Comparison of ENCODE assay signal across 1 fruit fly cellular context in genomic region chr2L:4837772-4838397, dm6.
TF ChIP-seq lines count a peak whose summit lies in the region.

Gene tank (minus strand): TSS chr2L:4837999.
Gene CG12194 (plus strand): TSS chr2L:4838347.

TF ChIP-seq in whole organism, embryonic, 481 proteins besides CTCF, POLR2A, EP300 and RAD21 (continued from another document and continues in another):
- peak; percentile 99 for TF ChIP-seq CG12942 (GFP tag; optimal IDR thresholded peaks at IDR 0.05; lab: Kevin White, UChicago)
- TF ChIP-seq CG17829 (tag; optimal IDR thresholded peaks at IDR 0.05; lab: Kevin White, UChicago): peak; percentile 98
- TF ChIP-seq CG4707 (GFP tag; optimal IDR thresholded peaks at IDR 0.05; lab: Kevin White, UChicago): peak; percentile 96
- TF ChIP-seq crol (GFP tag; IDR thresholded peaks at IDR 0.05; lab: Robert Waterston, UW): peak; percentile 87
- TF ChIP-seq pzg (GFP tag; optimal IDR thresholded peaks at IDR 0.05; lab: Kevin White, UChicago): peak; percentile 87
- TF ChIP-seq D19B (GFP tag; optimal IDR thresholded peaks at IDR 0.05; lab: Kevin White, UChicago): peak; percentile 95
- TF ChIP-seq Sox100B (GFP tag; optimal IDR thresholded peaks at IDR 0.05; lab: Kevin White, UChicago): peak; percentile 92
- peak; percentile 99 for TF ChIP-seq PHDP (tag; optimal IDR thresholded peaks at IDR 0.05; lab: Kevin White, UChicago)
- peak; percentile 99 for TF ChIP-seq Six4 (GFP tag; optimal IDR thresholded peaks at IDR 0.05; lab: Kevin White, UChicago)
- TF ChIP-seq jumu (GFP tag; optimal IDR thresholded peaks at IDR 0.05; lab: Kevin White, UChicago): peak; percentile 99
- TF ChIP-seq Dp (GFP tag; optimal IDR thresholded peaks at IDR 0.05; lab: Kevin White, UChicago): peak; percentile 42
- peak; percentile 99 for TF ChIP-seq CG10979 (tag; optimal IDR thresholded peaks at IDR 0.05; lab: Kevin White, UChicago)
- peak; percentile 95 for TF ChIP-seq scrt (GFP tag; optimal IDR thresholded peaks at IDR 0.05; lab: Kevin White, UChicago)
- TF ChIP-seq CG33557 (GFP tag; optimal IDR thresholded peaks at IDR 0.05; lab: Kevin White, UChicago): peak; percentile 82
- TF ChIP-seq Oaz (GFP tag; IDR thresholded peaks at IDR 0.05; lab: Robert Waterston, UW): peak; percentile 98
- peak; percentile 99 for TF ChIP-seq Atf3 (GFP tag; optimal IDR thresholded peaks at IDR 0.05; lab: Kevin White, UChicago)
- peak; percentile 98 for TF ChIP-seq rib (GFP tag; IDR thresholded peaks at IDR 0.05; lab: Robert Waterston, UW)
- peak; percentile 99 for TF ChIP-seq CG4730 (GFP tag; IDR thresholded peaks at IDR 0.05; lab: Robert Waterston, UW)
- peak; percentile 99 for TF ChIP-seq esg (GFP tag; conservative IDR thresholded peaks at IDR 0.05; lab: Robert Waterston, UW)
- peak; percentile 92 for TF ChIP-seq fd102C (GFP tag; optimal IDR thresholded peaks at IDR 0.05; lab: Kevin White, UChicago)
- peak; percentile 99 for TF ChIP-seq Atf6 (GFP tag; IDR thresholded peaks at IDR 0.05; lab: Robert Waterston, UW)
- peak; percentile 98 for TF ChIP-seq Spps (tag; optimal IDR thresholded peaks at IDR 0.05; lab: Kevin White, UChicago)
- peak; percentile 91 for TF ChIP-seq E2f2 (GFP tag; IDR thresholded peaks at IDR 0.05; lab: Robert Waterston, UW)
- TF ChIP-seq Rfx (GFP tag; IDR thresholded peaks at IDR 0.05; lab: Robert Waterston, UW): peak; percentile 100
- peak; percentile 99 for TF ChIP-seq ATbp (GFP tag; optimal IDR thresholded peaks at IDR 0.05; lab: Kevin White, UChicago)
- peak; percentile 98 for TF ChIP-seq CG8924 (tag; optimal IDR thresholded peaks at IDR 0.05; lab: Kevin White, UChicago)
- TF ChIP-seq gsb-n (tag; optimal IDR thresholded peaks at IDR 0.05; lab: Kevin White, UChicago): peak; percentile 99
- TF ChIP-seq Opbp (GFP tag; IDR thresholded peaks at IDR 0.05; lab: Robert Waterston, UW; ENCODE audit: partially characterized antibody): peak; percentile 61; the same call in 1 of the 3 replicates
- peak; percentile 93 for TF ChIP-seq CG18011 (GFP tag; optimal IDR thresholded peaks at IDR 0.05; lab: Kevin White, UChicago)
- peak; percentile 99 for TF ChIP-seq Mad (GFP tag; optimal IDR thresholded peaks at IDR 0.05; lab: Kevin White, UChicago)
- TF ChIP-seq Hmr (GFP tag; optimal IDR thresholded peaks at IDR 0.05; lab: Kevin White, UChicago): peak; percentile 99
- peak; percentile 99 for TF ChIP-seq CHES-1-like (GFP tag; optimal IDR thresholded peaks at IDR 0.05; lab: Kevin White, UChicago)
- TF ChIP-seq br (optimal IDR thresholded peaks at IDR 0.05; lab: Kevin White, UChicago): no peak
- TF ChIP-seq Stat92E (GFP tag; optimal IDR thresholded peaks at IDR 0.05; lab: Kevin White, UChicago): peak in 1 of 3 experiments; percentile 81
- peak; percentile 99 for TF ChIP-seq vfl (GFP tag; optimal IDR thresholded peaks at IDR 0.05; lab: Kevin White, UChicago)
- peak; percentile 97 for TF ChIP-seq Dek (tag; optimal IDR thresholded peaks at IDR 0.05; lab: Kevin White, UChicago)
- peak; percentile 98 for TF ChIP-seq gcm (GFP tag; optimal IDR thresholded peaks at IDR 0.05; lab: Kevin White, UChicago)
- TF ChIP-seq fd3F (GFP tag; optimal IDR thresholded peaks at IDR 0.05; lab: Kevin White, UChicago): peak; percentile 97
- TF ChIP-seq CG17568 (GFP tag; optimal IDR thresholded peaks at IDR 0.05; lab: Kevin White, UChicago): peak; percentile 98
- peak; percentile 99 for TF ChIP-seq croc (GFP tag; conservative IDR thresholded peaks at IDR 0.05; lab: Robert Waterston, UW)
- TF ChIP-seq hkb (optimal IDR thresholded peaks at IDR 0.05; lab: Kevin White, UChicago): peak; percentile 82
- peak; percentile 100 for TF ChIP-seq hkb (GFP tag; IDR thresholded peaks at IDR 0.05; lab: Robert Waterston, UW)
- TF ChIP-seq sens-2 (GFP tag; IDR thresholded peaks at IDR 0.05; lab: Robert Waterston, UW): peak; percentile 99
- peak; percentile 99 for TF ChIP-seq CG6272 (GFP tag; IDR thresholded peaks at IDR 0.05; lab: Robert Waterston, UW)
- TF ChIP-seq cad (GFP tag; optimal IDR thresholded peaks at IDR 0.05; lab: Kevin White, UChicago): no peak
- TF ChIP-seq Nf-YC (tag; optimal IDR thresholded peaks at IDR 0.05; lab: Kevin White, UChicago): peak; percentile 79
- TF ChIP-seq gem (tag; optimal IDR thresholded peaks at IDR 0.05; lab: Kevin White, UChicago): peak; percentile 99
- TF ChIP-seq bbx (GFP tag; IDR thresholded peaks at IDR 0.05; lab: Robert Waterston, UW; ENCODE audit: partially characterized antibody): peak; percentile 73
- peak; percentile 99 for TF ChIP-seq CG1602 (GFP tag; optimal IDR thresholded peaks at IDR 0.05; lab: Kevin White, UChicago)
- peak; percentile 96 for TF ChIP-seq Ets97D (GFP tag; optimal IDR thresholded peaks at IDR 0.05; lab: Kevin White, UChicago)
- peak; percentile 74 for TF ChIP-seq CG7745 (tag; optimal IDR thresholded peaks at IDR 0.05; lab: Kevin White, UChicago)
- TF ChIP-seq ac (GFP tag; optimal IDR thresholded peaks at IDR 0.05; lab: Kevin White, UChicago): peak; percentile 95
- TF ChIP-seq pb (GFP tag; optimal IDR thresholded peaks at IDR 0.05; lab: Kevin White, UChicago): peak; percentile 99
- peak; percentile 100 for TF ChIP-seq CG32772 (GFP tag; IDR thresholded peaks at IDR 0.05; lab: Robert Waterston, UW)
- TF ChIP-seq ind (GFP tag; optimal IDR thresholded peaks at IDR 0.05; lab: Kevin White, UChicago): peak; percentile 99
- peak; percentile 99 for TF ChIP-seq Gsc (GFP tag; IDR thresholded peaks at IDR 0.05; lab: Robert Waterston, UW)
- TF ChIP-seq eve (GFP tag; optimal IDR thresholded peaks at IDR 0.05; lab: Kevin White, UChicago): no peak
- peak; percentile 91 for TF ChIP-seq BEAF-32 (GFP tag; optimal IDR thresholded peaks at IDR 0.05; lab: Kevin White, UChicago)
- peak; percentile 77 for TF ChIP-seq B-H2 (GFP tag; optimal IDR thresholded peaks at IDR 0.05; lab: Kevin White, UChicago)
- peak; percentile 98 for TF ChIP-seq da (GFP tag; optimal IDR thresholded peaks at IDR 0.05; lab: Kevin White, UChicago)
- peak; percentile 99 for TF ChIP-seq stc (GFP tag; IDR thresholded peaks at IDR 0.05; lab: Robert Waterston, UW)
- peak in 1 of 2 experiments; percentile 31 for TF ChIP-seq tll (GFP tag; optimal IDR thresholded peaks at IDR 0.05; lab: Kevin White, UChicago)
- peak; percentile 99 for TF ChIP-seq CG13775 (GFP tag; optimal IDR thresholded peaks at IDR 0.05; lab: Kevin White, UChicago)
- TF ChIP-seq CG30020 (tag; optimal IDR thresholded peaks at IDR 0.05; lab: Kevin White, UChicago): peak; percentile 68
- TF ChIP-seq prd (optimal IDR thresholded peaks at IDR 0.05; lab: Kevin White, UChicago): no peak
- TF ChIP-seq prd (GFP tag; IDR thresholded peaks at IDR 0.05; lab: Robert Waterston, UW): peak; percentile 100
- TF ChIP-seq org-1 (GFP tag; optimal IDR thresholded peaks at IDR 0.05; lab: Kevin White, UChicago): peak; percentile 99
- TF ChIP-seq CG6654 (GFP tag; optimal IDR thresholded peaks at IDR 0.05; lab: Kevin White, UChicago): peak; percentile 94
- TF ChIP-seq Ssrp (tag; optimal IDR thresholded peaks at IDR 0.05; lab: Kevin White, UChicago): peak; percentile 99
- TF ChIP-seq CG12155 (GFP tag; optimal IDR thresholded peaks at IDR 0.05; lab: Kevin White, UChicago): peak; percentile 98
- peak; percentile 87 for TF ChIP-seq Sry-β (GFP tag; optimal IDR thresholded peaks at IDR 0.05; lab: Kevin White, UChicago)
- TF ChIP-seq CG11723 (GFP tag; optimal IDR thresholded peaks at IDR 0.05; lab: Kevin White, UChicago): peak; percentile 98
- peak; percentile 95 for TF ChIP-seq CG10147 (GFP tag; optimal IDR thresholded peaks at IDR 0.05; lab: Kevin White, UChicago)
- peak; percentile 99 for TF ChIP-seq gcm2 (GFP tag; optimal IDR thresholded peaks at IDR 0.05; lab: Kevin White, UChicago)
- TF ChIP-seq Hr39 (optimal IDR thresholded peaks at IDR 0.05; lab: Kevin White, UChicago): no peak
- peak; percentile 99 for TF ChIP-seq CG17612 (GFP tag; IDR thresholded peaks at IDR 0.05; lab: Robert Waterston, UW)
- peak; percentile 77 for TF ChIP-seq CG13287 (GFP tag; IDR thresholded peaks at IDR 0.05; lab: Robert Waterston, UW; ENCODE audit: partially characterized antibody)
- TF ChIP-seq CG7556 (GFP tag; optimal IDR thresholded peaks at IDR 0.05; lab: Kevin White, UChicago): peak; percentile 97
- TF ChIP-seq Hr51 (GFP tag; optimal IDR thresholded peaks at IDR 0.05; lab: Kevin White, UChicago): peak; percentile 99
- peak; percentile 76 for TF ChIP-seq Dref (GFP tag; IDR thresholded peaks at IDR 0.05; lab: Robert Waterston, UW)
- peak; percentile 99 for TF ChIP-seq bab2 (GFP tag; optimal IDR thresholded peaks at IDR 0.05; lab: Kevin White, UChicago)
- peak; percentile 99 for TF ChIP-seq fd96Cb (tag; optimal IDR thresholded peaks at IDR 0.05; lab: Kevin White, UChicago)
- TF ChIP-seq sens (GFP tag; lab: Kevin White, UChicago): peak; percentile 100
- TF ChIP-seq CG8359 (GFP tag; optimal IDR thresholded peaks at IDR 0.05; lab: Kevin White, UChicago; ENCODE audit: borderline replicate concordance): peak; percentile 93
- peak; percentile 98 for TF ChIP-seq NK7.1 (GFP tag; optimal IDR thresholded peaks at IDR 0.05; lab: Kevin White, UChicago)
- peak; percentile 79 for TF ChIP-seq CG10431 (GFP tag; optimal IDR thresholded peaks at IDR 0.05; lab: Kevin White, UChicago)
- TF ChIP-seq sr (GFP tag; IDR thresholded peaks at IDR 0.05; lab: Robert Waterston, UW): peak; percentile 99
- peak; percentile 87 for TF ChIP-seq Jarid2 (GFP tag; optimal IDR thresholded peaks at IDR 0.05; lab: Kevin White, UChicago)
- peak; percentile 99 for TF ChIP-seq CG4424 (GFP tag; optimal IDR thresholded peaks at IDR 0.05; lab: Kevin White, UChicago)
- peak; percentile 100 for TF ChIP-seq CG17328 (GFP tag; IDR thresholded peaks at IDR 0.05; lab: Robert Waterston, UW)
- peak; percentile 89 for TF ChIP-seq grn (GFP tag; optimal IDR thresholded peaks at IDR 0.05; lab: Kevin White, UChicago)
- TF ChIP-seq CG3847 (GFP tag; IDR thresholded peaks at IDR 0.05; lab: Robert Waterston, UW): peak; percentile 99
- peak; percentile 97 for TF ChIP-seq Lhr (GFP tag; optimal IDR thresholded peaks at IDR 0.05; lab: Kevin White, UChicago)
- TF ChIP-seq Pdp1 (GFP tag; optimal IDR thresholded peaks at IDR 0.05; lab: Kevin White, UChicago): peak; percentile 98 to 99
- peak; percentile 99 for TF ChIP-seq CG10959 (GFP tag; IDR thresholded peaks at IDR 0.05; lab: Robert Waterston, UW)
- peak; percentile 79 for TF ChIP-seq amos (GFP tag; IDR thresholded peaks at IDR 0.05; lab: Robert Waterston, UW; ENCODE audit: partially characterized antibody)
- peak; percentile 98 for TF ChIP-seq Ravus (GFP tag; IDR thresholded peaks at IDR 0.05; lab: Robert Waterston, UW)
- peak; percentile 94 for TF ChIP-seq CG3163 (GFP tag; optimal IDR thresholded peaks at IDR 0.05; lab: Kevin White, UChicago)
- TF ChIP-seq chn (GFP tag; optimal IDR thresholded peaks at IDR 0.05; lab: Kevin White, UChicago): peak; percentile 99
- TF ChIP-seq Ada2b (GFP tag; IDR thresholded peaks at IDR 0.05; lab: Robert Waterston, UW): peak; percentile 99
- TF ChIP-seq GATAe (GFP tag; conservative IDR thresholded peaks at IDR 0.05; lab: Robert Waterston, UW): peak; percentile 96
- peak; percentile 96 for TF ChIP-seq CG17186 (GFP tag; optimal IDR thresholded peaks at IDR 0.05; lab: Kevin White, UChicago)
- peak; percentile 97 for TF ChIP-seq Blimp-1 (GFP tag; optimal IDR thresholded peaks at IDR 0.05; lab: Kevin White, UChicago)
- peak; percentile 99 for TF ChIP-seq HLH3B (GFP tag; IDR thresholded peaks at IDR 0.05; lab: Robert Waterston, UW)
- peak; percentile 96 for TF ChIP-seq run (tag; optimal IDR thresholded peaks at IDR 0.05; lab: Kevin White, UChicago)
- TF ChIP-seq nau (GFP tag; optimal IDR thresholded peaks at IDR 0.05; lab: Kevin White, UChicago): peak; percentile 99
- peak; percentile 99 for TF ChIP-seq CG17359 (tag; optimal IDR thresholded peaks at IDR 0.05; lab: Kevin White, UChicago)
- TF ChIP-seq Doc2 (GFP tag; IDR thresholded peaks at IDR 0.05; lab: Robert Waterston, UW): peak; percentile 98
- peak; percentile 99 for TF ChIP-seq E2f1 (GFP tag; IDR thresholded peaks at IDR 0.05; lab: Robert Waterston, UW)
- peak in 1 of 3 experiments; percentile 95 for TF ChIP-seq lola (GFP tag; optimal IDR thresholded peaks at IDR 0.05; lab: Kevin White, UChicago)
- peak; percentile 98 for TF ChIP-seq al (GFP tag; IDR thresholded peaks at IDR 0.05; lab: Robert Waterston, UW)
- peak; percentile 99 for TF ChIP-seq CG4854 (GFP tag; optimal IDR thresholded peaks at IDR 0.05; lab: Kevin White, UChicago)
- peak; percentile 97 for TF ChIP-seq Lim3 (GFP tag; IDR thresholded peaks at IDR 0.05; lab: Robert Waterston, UW)
- peak; percentile 96 for TF ChIP-seq cwo (GFP tag; optimal IDR thresholded peaks at IDR 0.05; lab: Kevin White, UChicago)
- TF ChIP-seq TFAM (GFP tag; optimal IDR thresholded peaks at IDR 0.05; lab: Kevin White, UChicago): peak; percentile 94
- no peak for TF ChIP-seq lov (optimal IDR thresholded peaks at IDR 0.05; lab: Kevin White, UChicago)
- peak; percentile 99 for TF ChIP-seq lov (GFP tag; IDR thresholded peaks at IDR 0.05; lab: Robert Waterston, UW)
- TF ChIP-seq Tbp (GFP tag; optimal IDR thresholded peaks at IDR 0.05; lab: Kevin White, UChicago): no peak
- TF ChIP-seq slbo (GFP tag; IDR thresholded peaks at IDR 0.05; lab: Robert Waterston, UW): peak; percentile 99
- TF ChIP-seq gce (GFP tag; IDR thresholded peaks at IDR 0.05; lab: Robert Waterston, UW): peak; percentile 99
- peak; percentile 95 for TF ChIP-seq CG15011 (GFP tag; optimal IDR thresholded peaks at IDR 0.05; lab: Kevin White, UChicago)
- peak; percentile 98 for TF ChIP-seq CG17361 (GFP tag; IDR thresholded peaks at IDR 0.05; lab: Robert Waterston, UW)
- TF ChIP-seq Ptx1 (GFP tag; IDR thresholded peaks at IDR 0.05; lab: Robert Waterston, UW): peak; percentile 100
- TF ChIP-seq CG5245 (GFP tag; optimal IDR thresholded peaks at IDR 0.05; lab: Kevin White, UChicago): peak; percentile 99
- TF ChIP-seq CG11456 (GFP tag; IDR thresholded peaks at IDR 0.05; lab: Robert Waterston, UW): peak; percentile 99
- no peak for TF ChIP-seq pros (GFP tag; optimal IDR thresholded peaks at IDR 0.05; lab: Kevin White, UChicago)
- TF ChIP-seq Ets65A (GFP tag; lab: Kevin White, UChicago): peak; percentile 100
- peak; percentile 95 for TF ChIP-seq Bdp1 (GFP tag; optimal IDR thresholded peaks at IDR 0.05; lab: Kevin White, UChicago)
- TF ChIP-seq CG8281 (tag; optimal IDR thresholded peaks at IDR 0.05; lab: Kevin White, UChicago): peak; percentile 90
- TF ChIP-seq CG2889 (GFP tag; IDR thresholded peaks at IDR 0.05; lab: Robert Waterston, UW): peak; percentile 99
- TF ChIP-seq gsb (GFP tag; IDR thresholded peaks at IDR 0.05; lab: Robert Waterston, UW): peak; percentile 98
- peak; percentile 100 for TF ChIP-seq ttk (GFP tag; IDR thresholded peaks at IDR 0.05; lab: Robert Waterston, UW)
